Worm (Caenorhabditis elegans): ENCODE measurements around the gene srz-15.

srz-15 gene

DNA sequence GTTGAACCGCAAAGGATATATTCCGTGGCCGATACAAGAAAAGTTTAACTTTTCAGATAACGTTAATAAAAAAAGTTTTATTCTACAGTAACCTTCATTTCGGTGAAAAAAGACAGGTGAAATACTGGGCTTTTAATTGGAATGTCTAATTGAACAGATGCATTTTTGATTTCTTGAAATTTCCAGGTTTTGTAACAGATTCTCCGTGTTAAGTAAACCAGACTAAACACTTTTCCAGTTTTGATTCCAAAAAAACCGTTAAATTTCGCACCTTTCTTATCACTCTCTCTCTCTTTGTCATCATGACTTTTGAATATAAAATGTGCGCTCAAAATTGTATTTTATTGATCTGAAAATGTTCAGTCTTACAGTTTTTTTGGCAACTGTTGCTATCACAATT is 2.7 kb downstream of the srz-15 start, which contains the start of gene C32H11.3:
TSS of gene C32H11.3 (plus strand) at position 301 of the 400 bp plus-strand sequence.
- no peak for TF ChIP-seq unc-3 (GFP tag; conservative IDR thresholded peaks at IDR 0.05)
- TF ChIP-seq unc-3 (tag; optimal IDR thresholded peaks at IDR 0.05): no peak
- no peak for TF ChIP-seq ceh-34 (tag; optimal IDR thresholded peaks at IDR 0.05)
- no peak for TF ChIP-seq F13H6.1 (tag; optimal IDR thresholded peaks at IDR 0.05)
- no peak for TF ChIP-seq tbx-7 (tag; optimal IDR thresholded peaks at IDR 0.05)

DNA sequence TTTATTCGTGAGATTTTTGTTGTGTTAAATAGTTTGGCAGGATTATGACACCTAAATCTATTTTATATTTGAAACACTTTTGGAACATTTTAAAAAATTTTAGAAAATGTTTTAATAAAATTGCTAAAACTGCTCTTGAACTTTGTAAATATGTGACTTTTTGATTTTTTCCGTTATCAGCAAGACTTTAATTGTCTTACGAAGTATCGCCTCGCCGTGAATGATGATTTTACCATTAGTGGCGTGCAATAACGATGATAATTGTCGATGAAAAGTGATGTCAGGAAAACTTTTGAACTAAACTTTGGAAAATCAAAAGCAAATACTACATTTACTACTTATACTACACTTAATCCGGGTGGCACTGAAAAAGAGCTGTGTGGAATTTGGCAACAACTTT is 5.0 kb downstream of the srz-15 start:
- TF ChIP-seq ref-2 (tag; optimal IDR thresholded peaks at IDR 0.05) (no peak), hlh-30 (tag; optimal IDR thresholded peaks at IDR 0.05; ENCODE audit: insufficient read depth) (no peak), ceh-31 (tag; optimal IDR thresholded peaks at IDR 0.05) (no peak), sox-2 (GFP tag; IDR thresholded peaks at IDR 0.05) (no peak), ets-4 (tag; optimal IDR thresholded peaks at IDR 0.05) (no peak), ceh-14 (tag; optimal IDR thresholded peaks at IDR 0.05) (no peak), sdc-2 (tag; optimal IDR thresholded peaks at IDR 0.05) (no peak), pqm-1 (tag; optimal IDR thresholded peaks at IDR 0.05) (no peak), dmd-4 (tag; optimal IDR thresholded peaks at IDR 0.05; ENCODE audit: borderline replicate concordance) (no peak), F13H6.1 (tag; optimal IDR thresholded peaks at IDR 0.05) (no peak), pros-1 (tag; optimal IDR thresholded peaks at IDR 0.05) (no peak), ceh-2 (tag; optimal IDR thresholded peaks at IDR 0.05) (no peak), elt-4 (tag; optimal IDR thresholded peaks at IDR 0.05) (no peak), sox-4 (tag; optimal IDR thresholded peaks at IDR 0.05) (no peak)

DNA sequence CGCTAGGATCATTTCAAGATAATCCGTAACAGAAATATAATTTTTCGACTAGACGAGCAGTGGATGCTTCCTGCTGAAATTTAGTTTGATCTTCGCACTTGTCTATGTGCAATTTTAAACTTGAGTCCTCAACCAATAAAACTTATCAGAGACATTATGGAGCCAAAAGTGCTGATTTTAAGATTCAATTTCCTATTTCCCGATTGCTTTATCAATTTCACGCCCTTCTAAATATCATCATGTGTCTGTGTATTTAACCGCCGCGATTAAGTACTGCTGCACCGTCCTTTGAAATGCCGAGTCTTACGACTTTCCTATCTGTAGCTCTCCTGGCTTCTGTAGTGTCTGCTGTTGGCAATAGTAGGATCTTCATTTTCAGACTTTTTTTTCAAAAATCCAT is 5.4 kb downstream of the srz-15 start, which contains the start of gene C32H11.4:
TSS of gene C32H11.4 (plus strand) at position 238 of the 400 bp plus-strand sequence.
- TF ChIP-seq ceh-30 (tag; optimal IDR thresholded peaks at IDR 0.05): no peak
- TF ChIP-seq nhr-11 (tag; optimal IDR thresholded peaks at IDR 0.05): no peak
- no peak for TF ChIP-seq syd-9 (tag; optimal IDR thresholded peaks at IDR 0.05)
- TF ChIP-seq pat-9 (tag; optimal IDR thresholded peaks at IDR 0.05): no peak
- no peak for TF ChIP-seq lim-6 (tag; optimal IDR thresholded peaks at IDR 0.05)
- no peak for TF ChIP-seq T23F11.4 (GFP tag; optimal IDR thresholded peaks at IDR 0.05)
- no peak for TF ChIP-seq hlh-30 (tag; optimal IDR thresholded peaks at IDR 0.05; ENCODE audit: insufficient read depth)
- no peak for TF ChIP-seq ama-1 (optimal IDR thresholded peaks at IDR 0.05)
- no peak for TF ChIP-seq che-1 (tag; optimal IDR thresholded peaks at IDR 0.05)

DNA sequence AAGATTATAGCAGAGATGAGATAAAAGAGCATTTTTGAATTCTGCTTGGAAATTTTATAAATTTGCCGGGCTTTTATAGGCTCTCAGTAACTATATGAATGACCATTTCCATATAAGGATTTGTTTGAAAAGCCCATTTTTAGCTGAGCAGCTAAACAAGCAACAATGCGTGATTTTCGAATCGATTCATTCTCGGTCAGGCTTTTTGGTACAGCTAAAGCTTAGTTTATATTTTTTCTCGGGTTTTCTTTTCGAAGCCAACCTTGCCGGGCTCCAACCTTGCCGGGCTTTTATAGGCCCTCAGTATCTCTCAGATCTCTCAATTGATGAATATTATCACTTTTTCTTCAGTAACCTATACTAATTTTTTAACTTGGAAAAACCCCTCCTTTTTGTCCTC is 8.8 kb downstream of the srz-15 start, which contains the start of gene srlf-4:
TSS of gene srlf-4 (minus strand) at position 101 of the 400 bp plus-strand sequence.
- no peak for TF ChIP-seq sdc-2 (tag; optimal IDR thresholded peaks at IDR 0.05)
- no peak for TF ChIP-seq nhr-11 (tag; optimal IDR thresholded peaks at IDR 0.05)
- no peak for TF ChIP-seq ceh-24 (tag; optimal IDR thresholded peaks at IDR 0.05)
- no peak for TF ChIP-seq ceh-6 (GFP tag; optimal IDR thresholded peaks at IDR 0.05)
- no peak for TF ChIP-seq gmeb-2 (tag; optimal IDR thresholded peaks at IDR 0.05)
- no peak for TF ChIP-seq tbx-2 (tag; optimal IDR thresholded peaks at IDR 0.05)
- TF ChIP-seq pha-4 (tag; optimal IDR thresholded peaks at IDR 0.05): no peak
- TF ChIP-seq odd-2 (tag; optimal IDR thresholded peaks at IDR 0.05): no peak
- no peak for TF ChIP-seq pqm-1 (tag; optimal IDR thresholded peaks at IDR 0.05)
- no peak for TF ChIP-seq ceh-45 (GFP tag; IDR thresholded peaks at IDR 0.05)
- no peak for TF ChIP-seq ref-2 (tag; optimal IDR thresholded peaks at IDR 0.05)
- TF ChIP-seq pros-1 (tag; optimal IDR thresholded peaks at IDR 0.05): no peak
- no peak for TF ChIP-seq fkh-6 (tag; optimal IDR thresholded peaks at IDR 0.05)
- TF ChIP-seq syd-9 (tag; optimal IDR thresholded peaks at IDR 0.05): no peak
- TF ChIP-seq K09A11.1 (tag; optimal IDR thresholded peaks at IDR 0.05; ENCODE audit: insufficient read depth): no peak
- TF ChIP-seq tbx-7 (tag; optimal IDR thresholded peaks at IDR 0.05): no peak

- TF ChIP-seq elt-2 (tag; optimal IDR thresholded peaks at IDR 0.05) (no peak), gmeb-2 (tag; optimal IDR thresholded peaks at IDR 0.05) (no peak), npax-4 (tag; optimal IDR thresholded peaks at IDR 0.05) (no peak), Y22D7AL.16 (tag; optimal IDR thresholded peaks at IDR 0.05) (no peak), dve-1 (tag; optimal IDR thresholded peaks at IDR 0.05) (no peak), ceh-2 (tag; optimal IDR thresholded peaks at IDR 0.05) (no peak), odd-2 (tag; optimal IDR thresholded peaks at IDR 0.05) (no peak), unc-55 (GFP tag; optimal IDR thresholded peaks at IDR 0.05) (no peak), elt-4 (tag; optimal IDR thresholded peaks at IDR 0.05) (no peak)
Measured at ce11 chrIV:12926639-12927038, 11.1 kb downstream of the srz-15 start, which contains the start of gene srlf-5. TSS of gene srlf-5 (minus strand) at chrIV:12926739.
